Fruit fly (Drosophila melanogaster) whole organism, pupa: ENCODE results near the gene Gabat.

Experiments used
- CG13204 ChIP-seq: fragments of 200-800 bp; sonication (Bioruptor generic); optimal IDR thresholded peaks from 2 replicates; lab custom pipeline; 2018; ENCODE audit warnings: missing biosample characterization, mild to moderate bottlenecking, missing genetic modification characterization, moderate library complexity
- CG17806 ChIP-seq: fragments of 200-800 bp; sonication (Bioruptor generic); optimal IDR thresholded peaks from 2 replicates; lab custom pipeline; 2018; ENCODE audit warnings: missing biosample characterization, mild to moderate bottlenecking, missing genetic modification characterization, moderate library complexity

DNA sequence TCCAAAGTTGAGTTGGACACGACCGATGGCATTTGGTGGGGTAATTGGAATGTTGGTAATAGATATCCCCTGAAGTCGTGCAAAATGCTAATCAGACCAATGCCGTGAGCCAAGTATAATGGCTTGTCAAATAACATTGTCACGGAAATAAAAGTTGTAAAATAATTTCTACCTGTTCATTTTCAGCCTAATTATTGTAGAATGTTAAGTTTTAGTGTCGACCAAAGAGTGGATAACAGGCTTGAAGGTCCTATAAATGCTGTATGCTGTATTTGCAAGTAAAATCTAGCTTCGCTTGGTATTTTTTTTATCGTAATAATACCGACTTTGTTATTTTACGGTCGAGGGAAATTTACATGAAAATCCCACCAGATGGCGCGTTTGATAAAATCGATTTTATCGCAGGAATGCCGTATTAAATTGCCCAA, 4.0 kb upstream of the Gabat start:
- TF ChIP-seq CG17806 (no peak), CG13204 (GFP tag; lab: Kevin White, UChicago) (no peak)
